Worm (Caenorhabditis elegans) whole organism, L4/young adult: ENCODE measurements around the gene tag-51.

Experiments
- dao-5 ChIP-seq: sonication (generic microtip); optimal IDR thresholded peaks from 2 replicates; lab custom pipeline; 2016; ENCODE audit warnings: missing genotype, missing genetic modification characterization, moderate library complexity, missing compliant biosample characterization
- him-1 ChIP-seq: sonication (generic microtip); optimal IDR thresholded peaks from 2 replicates; lab custom pipeline; 2016; ENCODE audit warnings: missing genotype, missing genetic modification reagents, missing genetic modification characterization, missing compliant biosample characterization

ce11 chrIII:869869-870268, 15.8 kb downstream of the tag-51 start, which contains the start of gene T24C4.2:
- TF ChIP-seq him-1 (tag; lab: Kevin White, UChicago) (no peak), dao-5 (tag; lab: Kevin White, UChicago) (no peak)
